Worm (Caenorhabditis elegans): Measurements from ENCODE around the gene C04B4.6.

DNA sequence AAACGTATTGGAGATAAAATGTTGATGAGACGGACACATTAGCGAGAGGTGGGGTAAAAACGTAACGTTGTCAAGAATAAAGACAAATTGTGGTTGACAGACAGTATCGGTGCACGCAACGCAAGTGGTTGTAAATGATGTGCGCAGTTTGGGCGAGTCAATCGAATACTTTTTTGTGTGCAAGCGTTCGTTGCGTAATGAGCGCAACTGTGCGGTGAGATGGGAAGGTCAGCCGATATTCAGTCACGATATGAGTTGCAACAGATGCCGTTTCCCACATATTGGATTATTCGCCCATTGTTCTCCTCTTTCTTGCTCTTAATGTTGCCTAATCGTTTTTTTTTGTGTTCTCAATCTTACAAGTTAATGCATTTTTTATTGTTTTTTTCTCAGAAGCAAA lies 45.3 kb upstream of the C04B4.6 start, which contains the start of gene ceh-40:
- no peak for TF ChIP-seq unc-39 (tag; optimal IDR thresholded peaks at IDR 0.05)
- TF ChIP-seq nhr-237 (tag; optimal IDR thresholded peaks at IDR 0.05), result no peak
- TF ChIP-seq elt-1 (tag; optimal IDR thresholded peaks at IDR 0.05), result no peak
- TF ChIP-seq zag-1 (tag; optimal IDR thresholded peaks at IDR 0.05), result no peak
- no peak for TF ChIP-seq ama-1 (optimal IDR thresholded peaks at IDR 0.05)
- TF ChIP-seq lin-39 (tag; optimal IDR thresholded peaks at IDR 0.05), result no peak
- no peak for TF ChIP-seq ztf-11 (tag; optimal IDR thresholded peaks at IDR 0.05)
- TF ChIP-seq ztf-4 (tag; optimal IDR thresholded peaks at IDR 0.05), result no peak
- no peak for TF ChIP-seq nhr-25 (tag; optimal IDR thresholded peaks at IDR 0.05)
- TF ChIP-seq R02D3.7 (tag; optimal IDR thresholded peaks at IDR 0.05), result no peak

Data from whole organism, L2 larva.